Fruit fly (Drosophila melanogaster) whole organism, pupa: ENCODE results near the gene emc.

ENCODE experiments used
- CG12605 ChIP-seq: fragments of 200-800 bp; sonication (Bioruptor generic); IDR thresholded peaks from 2 replicates; pipeline ENCODE4 v1.3.6; 2022; ENCODE audit warnings: missing biosample characterization, missing genetic modification characterization
- CG8159 ChIP-seq: fragments of 200-800 bp; sonication (Bioruptor generic); optimal IDR thresholded peaks from 3 replicates; lab custom pipeline; 2018; ENCODE audit warnings: missing biosample characterization, mild to moderate bottlenecking, missing genetic modification characterization, moderate library complexity
- EcR ChIP-seq: fragments of 200-800 bp; sonication (Bioruptor generic); optimal IDR thresholded peaks from 3 replicates; lab custom pipeline; 2019; ENCODE audit warnings: missing biosample characterization, missing genetic modification characterization, mild to moderate bottlenecking, moderate library complexity, missing genetic modification reagents
- fd96Ca ChIP-seq: fragments of 200-800 bp; sonication (Bioruptor generic); IDR thresholded peaks from 3 replicates; pipeline ENCODE4 v1.3.6; 2022; ENCODE audit warnings: missing biosample characterization, missing genetic modification characterization

DNA sequence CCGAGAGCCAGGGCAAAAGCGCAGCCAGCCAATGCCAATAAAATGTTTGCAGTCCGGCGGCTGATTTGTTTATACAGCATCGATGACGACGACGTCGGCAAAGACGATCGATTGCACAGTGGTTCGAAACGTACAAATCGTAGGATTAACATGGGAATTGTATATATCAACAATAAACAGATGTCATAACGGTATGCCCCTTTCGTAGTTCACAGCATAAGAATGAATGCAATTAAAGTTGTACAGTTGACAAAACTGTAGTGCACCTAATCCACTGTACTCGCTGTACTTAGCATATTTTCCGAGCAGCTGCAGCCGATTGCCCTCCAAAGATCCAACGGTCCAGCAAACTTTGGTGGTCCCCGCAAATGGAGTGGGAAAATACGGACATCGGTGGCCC, 22.2 kb downstream of the emc start:
- peak; percentile 85 for TF ChIP-seq fd96Ca (GFP tag; lab: Robert Waterston, UW)
- peak; percentile 76; the same call in 1 of the 2 replicates for TF ChIP-seq CG12605 (GFP tag; lab: Robert Waterston, UW)
- TF ChIP-seq EcR (GFP tag; lab: Kevin White, UChicago), result no peak
- TF ChIP-seq CG8159 (tag; lab: Kevin White, UChicago), result peak; percentile 77
